Fruit fly (Drosophila melanogaster): ENCODE results near the gene Mpp6.

Gene Mpp6

DNA sequence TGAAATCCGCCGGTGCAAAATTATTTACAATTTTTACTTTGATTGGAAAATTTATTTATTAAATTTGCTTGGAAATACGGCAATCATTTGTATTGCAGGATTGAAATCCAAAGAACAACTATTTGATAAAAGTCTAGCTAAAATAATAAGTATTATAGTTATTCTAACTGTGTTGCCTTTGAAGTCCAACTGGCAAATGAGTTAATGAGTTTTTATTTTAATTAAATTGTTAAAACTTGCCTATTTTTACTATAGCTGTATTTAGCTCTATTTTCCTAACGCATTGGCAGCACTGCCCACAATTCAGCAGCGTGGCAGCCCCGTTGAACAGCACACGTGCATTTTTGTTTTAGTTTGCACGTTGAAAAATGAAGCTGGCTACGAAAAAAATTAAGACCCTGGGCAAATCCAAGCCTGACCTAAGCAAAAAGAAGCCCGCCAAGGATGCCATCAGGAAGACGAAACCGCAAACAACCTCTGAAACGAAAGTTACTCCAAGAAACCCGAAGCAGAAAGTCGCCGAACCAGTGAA lies 7.3 kb downstream of the Mpp6 start, which contains the start of gene Noc2 (continued):
- TF ChIP-seq CG17359 (tag; optimal IDR thresholded peaks at IDR 0.05) (peak; percentile 7), mld (GFP tag; IDR thresholded peaks at IDR 0.05; ENCODE audit: partially characterized antibody) (no peak), fd96Cb (tag; optimal IDR thresholded peaks at IDR 0.05) (peak; percentile 48), sima (GFP tag; optimal IDR thresholded peaks at IDR 0.05) (no peak), exex (tag; optimal IDR thresholded peaks at IDR 0.05) (no peak), CG32767 (GFP tag; IDR thresholded peaks at IDR 0.05) (peak; percentile 9; the same call in 1 of the 2 replicates), lab (GFP tag; optimal IDR thresholded peaks at IDR 0.05) (peak; percentile 66), GATAe (GFP tag; conservative IDR thresholded peaks at IDR 0.05) (no peak), sim (GFP tag; IDR thresholded peaks at IDR 0.05) (no peak), Dp (GFP tag; optimal IDR thresholded peaks at IDR 0.05) (peak; percentile 7), CG4328 (GFP tag; optimal IDR thresholded peaks at IDR 0.05) (peak; percentile 58), peb (GFP tag; IDR thresholded peaks at IDR 0.05) (no peak), hth (optimal IDR thresholded peaks at IDR 0.05) (no peak), CG10267 (tag; optimal IDR thresholded peaks at IDR 0.05) (peak; percentile 37), Fer3 (tag; optimal IDR thresholded peaks at IDR 0.05) (peak; percentile 16), Vsx1 (GFP tag; optimal IDR thresholded peaks at IDR 0.05) (no peak), CG10565 (GFP tag; optimal IDR thresholded peaks at IDR 0.05) (no peak), luna (GFP tag; optimal IDR thresholded peaks at IDR 0.05) (no peak), Dip3 (GFP tag; optimal IDR thresholded peaks at IDR 0.05) (peak; percentile 46), zen (tag; optimal IDR thresholded peaks at IDR 0.05) (peak; percentile 6), Atf6 (GFP tag; IDR thresholded peaks at IDR 0.05) (0 out of 2 replicates have a peak, but pooled peaks have one; percentile 14), vfl (GFP tag; optimal IDR thresholded peaks at IDR 0.05) (no peak), ab (GFP tag; optimal IDR thresholded peaks at IDR 0.05) (no peak), Dref (GFP tag; IDR thresholded peaks at IDR 0.05) (peak; percentile 50), Rfx (GFP tag; IDR thresholded peaks at IDR 0.05) (peak; percentile 68; the same call in 1 of the 2 replicates), HLH54F (GFP tag; optimal IDR thresholded peaks at IDR 0.05) (peak; percentile 29), CG7839 (tag; optimal IDR thresholded peaks at IDR 0.05) (peak; percentile 49), CG2120 (GFP tag; optimal IDR thresholded peaks at IDR 0.05) (peak; percentile 58), E2f2 (GFP tag; IDR thresholded peaks at IDR 0.05) (peak; percentile 41; the same call in 1 of the 2 replicates), CG15011 (GFP tag; optimal IDR thresholded peaks at IDR 0.05) (no peak), bigmax (GFP tag; optimal IDR thresholded peaks at IDR 0.05) (peak; percentile 11), Scr (GFP tag; IDR thresholded peaks at IDR 0.05; ENCODE audit: partially characterized antibody) (no peak), ewg (GFP tag; optimal IDR thresholded peaks at IDR 0.05) (peak; percentile 21), HLH3B (GFP tag; IDR thresholded peaks at IDR 0.05) (0 out of 2 replicates have a peak, but pooled peaks have one; percentile 19), CG12391 (tag; optimal IDR thresholded peaks at IDR 0.05) (peak; percentile 60), zf30C (GFP tag; optimal IDR thresholded peaks at IDR 0.05) (no peak), CG3281 (GFP tag; optimal IDR thresholded peaks at IDR 0.05) (peak; percentile 58), wdn (GFP tag; IDR thresholded peaks at IDR 0.05) (no peak), Hmr (GFP tag; optimal IDR thresholded peaks at IDR 0.05) (peak; percentile 25), CG17829 (tag; optimal IDR thresholded peaks at IDR 0.05) (peak; percentile 44), bab2 (GFP tag; optimal IDR thresholded peaks at IDR 0.05) (no peak), sug (tag; optimal IDR thresholded peaks at IDR 0.05) (peak; percentile 40), CG6175 (GFP tag; IDR thresholded peaks at IDR 0.05) (no peak), chn (GFP tag; optimal IDR thresholded peaks at IDR 0.05) (peak; percentile 36), Optix (GFP tag; IDR thresholded peaks at IDR 0.05) (no peak), CG17328 (GFP tag; IDR thresholded peaks at IDR 0.05) (0 out of 2 replicates have a peak, but pooled peaks have one; percentile 24), CG14860 (GFP tag; IDR thresholded peaks at IDR 0.05; ENCODE audit: partially characterized antibody) (no peak), CG11695 (GFP tag; IDR thresholded peaks at IDR 0.05) (no peak), Blimp-1 (GFP tag; optimal IDR thresholded peaks at IDR 0.05) (peak; percentile 32), NfI (GFP tag; optimal IDR thresholded peaks at IDR 0.05) (peak; percentile 47)
